Fruit fly (Drosophila melanogaster) whole organism, wandering third instar larva: Measurements from ENCODE around the gene CG6144.

Experiments
- Dfd ChIP-seq: fragments of >200 bp; optimal IDR thresholded peaks from 2 replicates; lab custom pipeline; 2017; ENCODE audit warnings: missing biosample characterization, missing genetic modification characterization
- Hnf4 ChIP-seq: fragments of 200-800 bp; sonication (Bioruptor generic); optimal IDR thresholded peaks from 2 replicates; lab custom pipeline; 2016; ENCODE audit warnings: missing biosample characterization, mild to moderate bottlenecking, missing genetic modification characterization
- OdsH ChIP-seq: fragments of 200-800 bp; sonication (Bioruptor generic); optimal IDR thresholded peaks from 2 replicates; lab custom pipeline; 2016; ENCODE audit warnings: missing biosample characterization, mild to moderate bottlenecking, missing genetic modification characterization
- Rel ChIP-seq, 2 experiments: fragments of 200-800 bp; sonication (Bioruptor generic) in 1 of 2; optimal IDR thresholded peaks; 2 replicates in 1 of 2; 3 replicates in 1 of 2; lab custom pipeline; 2016 to 2019; ENCODE audit warnings: mild to moderate bottlenecking in 2 of 2, missing biosample characterization in 2 of 2, missing genetic modification characterization in 2 of 2, moderate library complexity in 1 of 2
- Sp1 ChIP-seq: fragments of 200-800 bp; sonication (Bioruptor generic); optimal IDR thresholded peaks from 3 replicates; lab custom pipeline; 2019; ENCODE audit warnings: missing biosample characterization, mild to moderate bottlenecking, missing genetic modification characterization, moderate library complexity
- br ChIP-seq: fragments of 200-800 bp; sonication (Bioruptor generic); optimal IDR thresholded peaks from 2 replicates; lab custom pipeline; 2016; ENCODE audit warnings: missing biosample characterization, missing genetic modification characterization
- dsf ChIP-seq: sonication (Bioruptor generic); optimal IDR thresholded peaks from 2 replicates; lab custom pipeline; 2016; ENCODE audit warnings: missing biosample characterization, missing genetic modification characterization, borderline replicate concordance
- fru ChIP-seq: fragments of 200-800 bp; sonication (Bioruptor generic); optimal IDR thresholded peaks from 3 replicates; lab custom pipeline; 2016; ENCODE audit warnings: missing biosample characterization, mild to moderate bottlenecking, missing genetic modification characterization
- jim ChIP-seq: fragments of 175-275, 200-325 bp; sonication (Bioruptor generic); optimal IDR thresholded peaks from 2 replicates; lab custom pipeline; 2016; ENCODE audit warnings: missing biosample characterization, mild to moderate bottlenecking, missing genetic modification characterization
- psq ChIP-seq: fragments of 200-800 bp; sonication (Bioruptor generic); optimal IDR thresholded peaks from 3 replicates; lab custom pipeline; 2017; ENCODE audit warnings: missing biosample characterization, mild to moderate bottlenecking, missing genetic modification characterization, moderate library complexity

DNA sequence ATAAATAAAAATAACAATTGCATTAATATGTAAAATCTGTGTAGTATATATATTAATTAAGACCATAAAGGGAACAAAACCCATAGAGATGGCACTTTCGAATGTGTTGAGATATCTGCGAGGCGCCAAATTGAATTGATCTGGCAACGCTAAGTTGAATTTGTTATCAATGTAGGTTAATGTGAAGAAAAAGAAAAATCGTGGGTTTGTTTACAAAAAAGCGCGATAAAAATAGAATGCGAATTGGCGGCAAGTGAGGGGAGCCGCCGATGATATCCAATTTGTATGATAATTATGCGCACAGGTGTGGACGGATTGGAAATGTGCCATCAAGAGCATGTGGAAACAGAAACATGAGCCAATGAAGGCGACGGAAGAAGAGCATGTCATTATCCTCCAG is 8.6 kb upstream of the CG6144 start:
- TF ChIP-seq Rel (GFP tag; optimal IDR thresholded peaks at IDR 0.05; lab: Kevin White, UChicago), result no peak
- no peak for TF ChIP-seq Rel (tag; optimal IDR thresholded peaks at IDR 0.05; lab: Kevin White, UChicago)
- TF ChIP-seq Sp1 (GFP tag; lab: Kevin White, UChicago), result no peak
- no peak for TF ChIP-seq OdsH
- no peak for TF ChIP-seq br
- TF ChIP-seq Dfd (GFP tag; lab: Kevin White, UChicago), result no peak
- no peak for TF ChIP-seq psq (GFP tag; lab: Kevin White, UChicago)
- TF ChIP-seq jim (GFP tag; lab: Kevin White, UChicago), result no peak
- no peak for TF ChIP-seq fru (GFP tag; lab: Kevin White, UChicago)
- TF ChIP-seq dsf, result no peak
- no peak for TF ChIP-seq Hnf4
